Worm (Caenorhabditis elegans) whole organism, L4 larva: Measurements from ENCODE around the gene F57A10.4.
"Not testable (repeated sequence)": the region's sequence is repeated elsewhere in the genome, so short reads cannot be mapped to it uniquely, and the experiment has no call there.

Experiments
- T20F7.1 ChIP-seq: fragments of 200-800 bp; sonication (Bioruptor generic); optimal IDR thresholded peaks from 2 replicates; lab custom pipeline; 2018; ENCODE audit warnings: mild to moderate bottlenecking, missing genetic modification characterization, missing compliant biosample characterization
- aha-1 ChIP-seq: fragments of 150-350 bp; peaks from one replicate; lab custom pipeline; 2014; ENCODE audit warnings: missing biosample characterization, missing genetic modification characterization
- ces-1 ChIP-seq: fragments of 150-350 bp; sonication (generic microtip); optimal IDR thresholded peaks from 4 replicates; lab custom pipeline; 2014; ENCODE audit warnings: missing biosample characterization, missing genetic modification reagents, missing genetic modification characterization
- daf-16 ChIP-seq, 3 experiments: sonication (generic microtip); optimal IDR thresholded peaks; 2 replicates each; lab custom pipeline; 2016 to 2017; ENCODE audit warnings: missing genetic modification characterization in 3 of 3, missing genetic modification reagents in 3 of 3, mild to moderate bottlenecking in 2 of 3, missing compliant biosample characterization in 2 of 3, missing biosample characterization in 1 of 3, moderate library complexity in 1 of 3
- dmd-6 ChIP-seq: fragments of 200-800 bp; sonication (Bioruptor generic); IDR thresholded peaks from 2 replicates; pipeline ENCODE4 v1.3.6; 2022; ENCODE audit warnings: missing genetic modification reagents, missing genetic modification characterization, missing compliant biosample characterization
- duxl-1 ChIP-seq: sonication (generic microtip); optimal IDR thresholded peaks from 2 replicates; lab custom pipeline; 2016; ENCODE audit warnings: mild to moderate bottlenecking, missing genetic modification characterization, moderate library complexity, missing compliant biosample characterization; ENCODE audit not compliant: poor library complexity
- fos-1 ChIP-seq: fragments of 150-350 bp; optimal IDR thresholded peaks from 2 replicates; lab custom pipeline; 2014; ENCODE audit warnings: missing biosample characterization, missing genetic modification characterization
- hlh-30 ChIP-seq: sonication (generic microtip); optimal IDR thresholded peaks from 2 replicates; lab custom pipeline; 2017; ENCODE audit warnings: antibody characterized with exemption, mild to moderate bottlenecking, missing genetic modification characterization, missing compliant biosample characterization; ENCODE audit not compliant: insufficient read depth
- hmg-1.1 ChIP-seq: fragments of 200-800 bp; sonication (Bioruptor generic); IDR thresholded peaks from 2 replicates; pipeline ENCODE4 v1.3.6; 2022; ENCODE audit warnings: missing genetic modification reagents, missing genetic modification characterization, missing compliant biosample characterization
- lin-1 ChIP-seq: fragments of 200-800 bp; sonication (Bioruptor generic); IDR thresholded peaks from 2 replicates; pipeline ENCODE4 v1.3.6; 2022; ENCODE audit warnings: missing genetic modification reagents, missing genetic modification characterization, missing compliant biosample characterization
- lir-3 ChIP-seq: sonication (generic microtip); optimal IDR thresholded peaks from 2 replicates; lab custom pipeline; 2016; ENCODE audit warnings: mild to moderate bottlenecking, missing genetic modification characterization, missing compliant biosample characterization
- madf-5 ChIP-seq, 2 experiments: fragments of 200-800 bp; sonication (Bioruptor generic); IDR thresholded peaks; 2 replicates each; pipeline ENCODE4 v1.3.6; 2022; ENCODE audit warnings: missing compliant biosample characterization in 2 of 2, missing genetic modification characterization in 2 of 2
- madf-9 ChIP-seq: fragments of 200-800 bp; sonication (Bioruptor generic); conservative IDR thresholded peaks from 2 replicates; pipeline ENCODE4 v1.3.6; 2022; ENCODE audit warnings: missing genetic modification reagents, missing genetic modification characterization, missing compliant biosample characterization
- mes-2 ChIP-seq: sonication (generic microtip); optimal IDR thresholded peaks from 2 replicates; lab custom pipeline; 2016; ENCODE audit warnings: missing genotype, mild to moderate bottlenecking, missing genetic modification characterization, missing compliant biosample characterization; ENCODE audit not compliant: poor library complexity, severe bottlenecking
- mxl-3 ChIP-seq: fragments of 200-800 bp; sonication (Bioruptor generic); optimal IDR thresholded peaks from 2 replicates; lab custom pipeline; 2018; ENCODE audit warnings: mild to moderate bottlenecking, missing genetic modification characterization, missing compliant biosample characterization
- nhr-111 ChIP-seq: fragments of 200-800 bp; sonication (Bioruptor generic); optimal IDR thresholded peaks from 2 replicates; lab custom pipeline; 2018; ENCODE audit warnings: mild to moderate bottlenecking, missing genetic modification characterization, missing compliant biosample characterization
- nhr-237 ChIP-seq: sonication (generic microtip); optimal IDR thresholded peaks from 2 replicates; lab custom pipeline; 2017; ENCODE audit warnings: missing biosample characterization, missing genetic modification characterization
- nhr-25 ChIP-seq: sonication (generic microtip); optimal IDR thresholded peaks from 2 replicates; lab custom pipeline; 2017; ENCODE audit warnings: missing genetic modification characterization, mild to moderate bottlenecking, missing compliant biosample characterization, antibody characterized with exemption, moderate library complexity, borderline replicate concordance; ENCODE audit not compliant: insufficient read depth
- nhr-28 ChIP-seq: fragments of 150-350 bp; optimal IDR thresholded peaks from 2 replicates; lab custom pipeline; 2014; ENCODE audit warnings: missing biosample characterization, missing genetic modification characterization
- php-3 ChIP-seq: fragments of 200-800 bp; sonication (Bioruptor generic); IDR thresholded peaks from 2 replicates; pipeline ENCODE4 v1.3.6; 2022; ENCODE audit warnings: missing genetic modification reagents, missing genetic modification characterization, missing compliant biosample characterization
- saeg-2 ChIP-seq: fragments of 200-800 bp; sonication (Bioruptor generic); IDR thresholded peaks from 2 replicates; pipeline ENCODE4 v1.3.6; 2022; ENCODE audit warnings: missing genetic modification reagents, missing genetic modification characterization, missing compliant biosample characterization
- snpc-4 ChIP-seq: fragments of 150-350 bp; optimal IDR thresholded peaks from 2 replicates; lab custom pipeline; 2014; ENCODE audit warnings: missing biosample characterization, missing genetic modification characterization
- unc-130 ChIP-seq: sonication (generic microtip); optimal IDR thresholded peaks from 2 replicates; lab custom pipeline; 2016; ENCODE audit warnings: missing genetic modification reagents, missing genetic modification characterization, missing compliant biosample characterization
- unc-39 ChIP-seq: sonication (generic microtip); optimal IDR thresholded peaks from 2 replicates; lab custom pipeline; 2017; ENCODE audit warnings: missing biosample characterization, missing genetic modification characterization
- unc-62 ChIP-seq, 3 experiments: fragments of 150-350 bp in 1 of 3; sonication (generic microtip); optimal IDR thresholded peaks in 2 of 3; peaks in 1 of 3; 1 replicate in 1 of 3; 2 replicates in 2 of 3; lab custom pipeline; 2014 to 2017; ENCODE audit warnings: missing biosample characterization in 3 of 3, missing genetic modification characterization in 3 of 3, missing genetic modification reagents in 3 of 3, missing genotype in 1 of 3
- vab-7 ChIP-seq: fragments of 200-800 bp; sonication (Bioruptor generic); IDR thresholded peaks from 2 replicates; pipeline ENCODE4 v1.3.6; 2022; ENCODE audit warnings: missing genetic modification reagents, missing genetic modification characterization, missing compliant biosample characterization
- zfp-3 ChIP-seq: fragments of 200-800 bp; sonication (Bioruptor generic); conservative IDR thresholded peaks from 2 replicates; pipeline ENCODE4 v1.3.6; 2022; ENCODE audit warnings: missing genetic modification reagents, missing genetic modification characterization, missing compliant biosample characterization
- zip-2 ChIP-seq: fragments of 150-350 bp; optimal IDR thresholded peaks from 2 replicates; lab custom pipeline; 2014; ENCODE audit warnings: missing biosample characterization, missing genetic modification characterization
- ztf-7 ChIP-seq: fragments of 150-350 bp; optimal IDR thresholded peaks from 2 replicates; lab custom pipeline; 2014; ENCODE audit warnings: missing biosample characterization, missing genetic modification characterization

The F57A10.4 gene

DNA sequence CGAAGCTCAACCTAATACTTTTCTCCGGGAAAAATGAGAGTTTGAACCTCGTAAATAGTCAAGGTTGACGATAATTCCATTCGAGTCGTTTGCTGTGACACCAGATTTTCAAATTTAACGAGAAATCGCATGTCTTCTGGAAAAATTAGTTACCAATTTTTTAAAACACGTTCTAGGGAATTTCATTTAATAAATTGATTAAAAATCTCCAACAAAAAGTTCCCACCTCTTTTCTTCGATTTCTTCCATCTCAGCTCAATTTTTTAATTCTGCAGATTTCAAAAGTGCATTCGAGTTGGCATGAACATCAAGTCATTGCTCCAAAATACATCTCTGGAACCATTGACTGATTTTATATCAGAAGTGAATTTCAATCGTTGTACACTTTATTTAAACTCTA, 42.7 kb downstream of the F57A10.4 start, which contains the start of gene nhr-282:
Gene nhr-282 (plus strand): TSS at position 301 of the 400 bp plus-strand sequence.
- TF ChIP-seq fos-1 (tag; lab: Kevin White, UChicago); T20F7.1; lir-3 (tag; lab: Kevin White, UChicago): not testable (repeated sequence)

- TF ChIP-seq nhr-111 (GFP tag; lab: Kevin White, UChicago): no peak
- peak; percentile 31 for TF ChIP-seq mxl-3 (GFP tag; lab: Kevin White, UChicago)
- no peak for TF ChIP-seq saeg-2
- TF ChIP-seq zfp-3: no peak
- TF ChIP-seq unc-130 (GFP tag; lab: Kevin White, UChicago): no peak
- no peak for TF ChIP-seq duxl-1 (tag; lab: Kevin White, UChicago)
- TF ChIP-seq daf-16 (GFP tag; optimal IDR thresholded peaks at IDR 0.05; lab: Kevin White, UChicago): no peak
- TF ChIP-seq daf-16 (tag; optimal IDR thresholded peaks at IDR 0.05; lab: Kevin White, UChicago): no peak
- peak; percentile 12; the same call in 1 of the 2 replicates for TF ChIP-seq dmd-6 (GFP tag; lab: Robert Waterston, UW)
- no peak for TF ChIP-seq ztf-7
- no peak for TF ChIP-seq unc-39
- TF ChIP-seq zip-2 (tag; lab: Kevin White, UChicago): peak; percentile 71
- no peak for TF ChIP-seq hmg-1.1 (GFP tag; lab: Robert Waterston, UW)
- TF ChIP-seq unc-62 (GFP tag; optimal IDR thresholded peaks at IDR 0.05 in 1 of 2; lab: Kevin White, UChicago): no peak
- no peak for TF ChIP-seq unc-62 (tag; optimal IDR thresholded peaks at IDR 0.05; lab: Kevin White, UChicago)
- TF ChIP-seq nhr-28 (tag; lab: Kevin White, UChicago): peak; percentile 43
- no peak for TF ChIP-seq snpc-4 (tag; lab: Kevin White, UChicago)
- TF ChIP-seq madf-5 (GFP tag; IDR thresholded peaks at IDR 0.05; lab: Robert Waterston, UW): no peak
- no peak for TF ChIP-seq vab-7 (GFP tag; lab: Robert Waterston, UW)
- no peak for TF ChIP-seq lin-1 (GFP tag; lab: Robert Waterston, UW)
- no peak for TF ChIP-seq php-3
- no peak for TF ChIP-seq ces-1 (GFP tag; lab: Kevin White, UChicago)
- TF ChIP-seq mes-2 (tag; lab: Kevin White, UChicago): no peak
- TF ChIP-seq hlh-30 (tag; lab: Kevin White, UChicago): peak; percentile 24
- no peak for TF ChIP-seq nhr-237 (tag; lab: Kevin White, UChicago)
- TF ChIP-seq nhr-25 (tag; lab: Kevin White, UChicago): no peak
- peak; percentile 32 for TF ChIP-seq aha-1 (tag; lab: Kevin White, UChicago)
Observed at ce11 chrV:15815962-15816432, 46.8 kb downstream of the F57A10.4 start, which contains the start of the genes fbxa-69 and F54B8.4. Gene fbxa-69, minus strand, starts transcription at chrV:15815971. Gene F54B8.4, plus strand, starts transcription at chrV:15816382.

ce11 chrV:15817746-15818145, 48.5 kb downstream of the F57A10.4 start, which contains the start of gene abf-3:
Gene abf-3, minus strand, starts transcription at chrV:15817846.
- TF ChIP-seq aha-1 (tag; lab: Kevin White, UChicago) (peak; percentile 18), madf-9 (GFP tag; lab: Robert Waterston, UW) (no peak)
